Fruit fly (Drosophila melanogaster) whole organism, embryonic: ENCODE results near the gene CG18766.

ENCODE experiments used
- B-H2 ChIP-seq: fragments of 200-800 bp; sonication (Bioruptor generic); optimal IDR thresholded peaks from 2 replicates; lab custom pipeline; 2018; ENCODE audit warnings: missing biosample characterization, mild to moderate bottlenecking, missing genetic modification characterization
- Blimp-1 ChIP-seq: fragments of 200-800 bp; sonication (Bioruptor generic); optimal IDR thresholded peaks from 3 replicates; lab custom pipeline; 2018; ENCODE audit warnings: missing biosample characterization, missing genetic modification characterization, mild to moderate bottlenecking, moderate library complexity, missing genetic modification reagents
- CG1024 ChIP-seq: fragments of 200-800 bp; sonication (Bioruptor generic); IDR thresholded peaks from 2 replicates; pipeline ENCODE4 v1.3.6; 2022; ENCODE audit warnings: missing biosample characterization, missing genetic modification characterization
- CG11398 ChIP-seq: fragments of 200-800 bp; sonication (Bioruptor generic); optimal IDR thresholded peaks from 2 replicates; lab custom pipeline; 2016; ENCODE audit warnings: missing biosample characterization, missing genetic modification characterization
- CG12155 ChIP-seq: fragments of 200-800 bp; sonication (Bioruptor generic); optimal IDR thresholded peaks from 3 replicates; lab custom pipeline; 2016; ENCODE audit warnings: missing biosample characterization, missing genetic modification characterization
- CG12236 ChIP-seq: fragments of 200-800 bp; sonication (Bioruptor generic); optimal IDR thresholded peaks from 2 replicates; lab custom pipeline; 2016; ENCODE audit warnings: missing biosample characterization, missing genetic modification characterization
- CG13424 ChIP-seq: fragments of 200-800 bp; sonication (Bioruptor generic); optimal IDR thresholded peaks from 2 replicates; lab custom pipeline; 2019; ENCODE audit warnings: missing biosample characterization, mild to moderate bottlenecking, missing genetic modification characterization, moderate library complexity
- CG13624 ChIP-seq: fragments of 200-800 bp; sonication (Bioruptor generic); optimal IDR thresholded peaks from 2 replicates; lab custom pipeline; 2016; ENCODE audit warnings: missing biosample characterization, missing genetic modification characterization
- CG14710 ChIP-seq: fragments of 200-800 bp; sonication (Bioruptor generic); optimal IDR thresholded peaks from 3 replicates; lab custom pipeline; 2019; ENCODE audit warnings: missing biosample characterization, mild to moderate bottlenecking, missing genetic modification characterization, moderate library complexity
- CG14860 ChIP-seq: fragments of 200-800 bp; sonication (Bioruptor generic); IDR thresholded peaks from 3 replicates; pipeline ENCODE4 v1.3.6; 2022; ENCODE audit warnings: missing biosample characterization, missing genetic modification characterization; ENCODE audit not compliant: partially characterized antibody
- CG16863 ChIP-seq: fragments of 200-800 bp; sonication (Bioruptor generic); optimal IDR thresholded peaks from 3 replicates; lab custom pipeline; 2016; ENCODE audit warnings: missing biosample characterization, missing genetic modification characterization
- CG17568 ChIP-seq: fragments of 200-800 bp; sonication (Bioruptor generic); optimal IDR thresholded peaks from 2 replicates; lab custom pipeline; 2018; ENCODE audit warnings: missing biosample characterization, mild to moderate bottlenecking, missing genetic modification characterization, moderate library complexity
- CG17802 ChIP-seq: fragments of 200-800 bp; sonication (Bioruptor generic); optimal IDR thresholded peaks from 2 replicates; lab custom pipeline; 2018; ENCODE audit warnings: missing biosample characterization, mild to moderate bottlenecking, missing genetic modification characterization, moderate library complexity
- CG18011 ChIP-seq: fragments of 200-800 bp; sonication (Bioruptor generic); optimal IDR thresholded peaks from 2 replicates; lab custom pipeline; 2017; ENCODE audit warnings: missing biosample characterization, missing genetic modification characterization, mild to moderate bottlenecking, moderate library complexity, missing genotype
- CG2129 ChIP-seq: fragments of 200-800 bp; sonication (Bioruptor generic); IDR thresholded peaks from 2 replicates; pipeline ENCODE4 v1.3.6; 2022; ENCODE audit warnings: missing biosample characterization, missing genetic modification characterization; ENCODE audit not compliant: partially characterized antibody
- CG3281 ChIP-seq: fragments of 200-800 bp; sonication (Bioruptor generic); optimal IDR thresholded peaks from 3 replicates; lab custom pipeline; 2017; ENCODE audit warnings: missing biosample characterization, mild to moderate bottlenecking, missing genetic modification characterization
- CG7556 ChIP-seq: fragments of 200-800 bp; sonication (Bioruptor generic); optimal IDR thresholded peaks from 2 replicates; lab custom pipeline; 2017; ENCODE audit warnings: missing biosample characterization, mild to moderate bottlenecking, missing genetic modification characterization
- CG7786 ChIP-seq: fragments of 200-800 bp; sonication (Bioruptor generic); optimal IDR thresholded peaks from 2 replicates; lab custom pipeline; 2016; ENCODE audit warnings: missing biosample characterization, missing genetic modification characterization
- CG8281 ChIP-seq: fragments of 200-800 bp; sonication (Bioruptor generic); optimal IDR thresholded peaks from 2 replicates; lab custom pipeline; 2018; ENCODE audit warnings: missing biosample characterization, mild to moderate bottlenecking, missing genetic modification characterization, moderate library complexity
- CG8765 ChIP-seq: fragments of 200-800 bp; sonication (Bioruptor generic); IDR thresholded peaks from 2 replicates; pipeline ENCODE4 v1.3.6; 2022; ENCODE audit warnings: missing biosample characterization, missing genetic modification characterization
- CG9215 ChIP-seq: fragments of 200-800 bp; sonication (Bioruptor generic); IDR thresholded peaks from 2 replicates; pipeline ENCODE4 v1.3.6; 2022; ENCODE audit warnings: missing biosample characterization, missing genetic modification characterization
- CTCF ChIP-seq: fragments of 200-800 bp; sonication (Bioruptor generic); optimal IDR thresholded peaks from 2 replicates; lab custom pipeline; 2017; ENCODE audit warnings: missing biosample characterization, mild to moderate bottlenecking, missing genetic modification characterization, moderate library complexity
- D19B ChIP-seq: fragments of 200-800 bp; sonication (Bioruptor generic); optimal IDR thresholded peaks from 2 replicates; lab custom pipeline; 2017; ENCODE audit warnings: missing biosample characterization, mild to moderate bottlenecking, missing genetic modification characterization
- E2f1 ChIP-seq: fragments of 200-800 bp; sonication (Bioruptor generic); IDR thresholded peaks from 2 replicates; pipeline ENCODE4 v1.3.6; 2022; ENCODE audit warnings: missing biosample characterization, missing genetic modification characterization
- E2f2 ChIP-seq: fragments of 200-800 bp; sonication (Bioruptor generic); IDR thresholded peaks from 2 replicates; pipeline ENCODE4 v1.3.6; 2022; ENCODE audit warnings: missing biosample characterization, missing genetic modification characterization
- H2.0 ChIP-seq: fragments of 200-800 bp; sonication (Bioruptor generic); IDR thresholded peaks from 2 replicates; pipeline ENCODE4 v1.3.6; 2022; ENCODE audit warnings: missing biosample characterization, missing genetic modification characterization
- HmgD ChIP-seq: fragments of 200-800 bp; sonication (Bioruptor generic); optimal IDR thresholded peaks from 3 replicates; lab custom pipeline; 2016; ENCODE audit warnings: missing biosample characterization, missing genetic modification characterization
- HmgZ ChIP-seq: fragments of 200-800 bp; sonication (Bioruptor generic); optimal IDR thresholded peaks from 2 replicates; lab custom pipeline; 2018; ENCODE audit warnings: missing biosample characterization, mild to moderate bottlenecking, missing genetic modification characterization
- Hr3 ChIP-seq: fragments of 200-800 bp; sonication (Bioruptor generic); optimal IDR thresholded peaks from 3 replicates; lab custom pipeline; 2016; ENCODE audit warnings: missing biosample characterization, missing genetic modification characterization
- Ptx1 ChIP-seq: fragments of 200-800 bp; sonication (Bioruptor generic); IDR thresholded peaks from 2 replicates; pipeline ENCODE4 v1.3.6; 2022; ENCODE audit warnings: missing biosample characterization, missing genetic modification characterization
- Scr ChIP-seq: fragments of 200-800 bp; sonication (Bioruptor generic); IDR thresholded peaks from 2 replicates; pipeline ENCODE4 v1.3.6; 2022; ENCODE audit warnings: missing biosample characterization, missing genetic modification characterization; ENCODE audit not compliant: partially characterized antibody
- Sin3A ChIP-seq: fragments of >200 bp; optimal IDR thresholded peaks from 2 replicates; lab custom pipeline; 2018
- Sry-β ChIP-seq: fragments of 200-800 bp; sonication (Bioruptor generic); optimal IDR thresholded peaks from 2 replicates; lab custom pipeline; 2018; ENCODE audit warnings: missing biosample characterization, mild to moderate bottlenecking, missing genetic modification characterization, moderate library complexity
- Stat92E ChIP-seq, 3 experiments: fragments of >200 bp in 2 of 3; fragments of 200-800 bp in 1 of 3; sonication (Bioruptor generic) in 1 of 3; optimal IDR thresholded peaks; 2 replicates each; lab custom pipeline; 2017 to 2019; ENCODE audit warnings: missing biosample characterization in 3 of 3, missing genetic modification characterization in 3 of 3, mild to moderate bottlenecking in 1 of 3, moderate library complexity in 1 of 3
- TFAM ChIP-seq: fragments of 200-800 bp; sonication (Bioruptor generic); optimal IDR thresholded peaks from 2 replicates; lab custom pipeline; 2017; ENCODE audit warnings: missing biosample characterization, missing genetic modification characterization, inconsistent platforms
- Usf ChIP-seq: fragments of 200-800 bp; sonication (Bioruptor generic); optimal IDR thresholded peaks from 2 replicates; lab custom pipeline; 2017; ENCODE audit warnings: missing genotype, missing biosample characterization, missing genetic modification characterization
- abd-A ChIP-seq: fragments of 200-800 bp; sonication (Bioruptor generic); optimal IDR thresholded peaks from 3 replicates; lab custom pipeline; 2019; ENCODE audit warnings: missing biosample characterization, mild to moderate bottlenecking, missing genetic modification characterization, moderate library complexity
- amos ChIP-seq: fragments of 200-800 bp; sonication (Bioruptor generic); IDR thresholded peaks from 2 replicates; pipeline ENCODE4 v1.3.6; 2022; ENCODE audit warnings: missing biosample characterization, missing genetic modification characterization; ENCODE audit not compliant: partially characterized antibody
- bbx ChIP-seq: fragments of 200-800 bp; sonication (Bioruptor generic); IDR thresholded peaks from 2 replicates; pipeline ENCODE4 v1.3.6; 2022; ENCODE audit warnings: missing biosample characterization, missing genetic modification characterization; ENCODE audit not compliant: partially characterized antibody
- danr ChIP-seq: fragments of 200-800 bp; sonication (Bioruptor generic); IDR thresholded peaks from 2 replicates; pipeline ENCODE4 v1.3.6; 2022; ENCODE audit warnings: missing biosample characterization, missing genetic modification characterization
- dmrt99B ChIP-seq: fragments of 200-800 bp; sonication (Bioruptor generic); optimal IDR thresholded peaks from 2 replicates; lab custom pipeline; 2018; ENCODE audit warnings: missing biosample characterization, mild to moderate bottlenecking, missing genetic modification characterization, moderate library complexity
- gsb-n ChIP-seq: fragments of 200-800 bp; sonication (Bioruptor generic); optimal IDR thresholded peaks from 3 replicates; lab custom pipeline; 2018; ENCODE audit warnings: missing biosample characterization, mild to moderate bottlenecking, missing genetic modification characterization
- gt ChIP-seq: fragments of 200-800 bp; sonication (Bioruptor generic); IDR thresholded peaks from 2 replicates; pipeline ENCODE4 v1.3.6; 2022; ENCODE audit warnings: missing biosample characterization, missing genetic modification characterization
- insv ChIP-seq, 2 experiments: fragments of 200-800 bp; sonication (Bioruptor generic); optimal IDR thresholded peaks; 3 replicates each; lab custom pipeline; 2016 to 2018; ENCODE audit warnings: missing biosample characterization in 2 of 2, missing genetic modification characterization in 2 of 2
- salm ChIP-seq: fragments of 200-800 bp; sonication (Bioruptor generic); optimal IDR thresholded peaks from 2 replicates; lab custom pipeline; 2018; ENCODE audit warnings: missing biosample characterization, mild to moderate bottlenecking, missing genetic modification characterization
- sc ChIP-seq, 3 experiments: fragments of >200 bp in 2 of 3; fragments of 200-800 bp in 1 of 3; sonication (Bioruptor generic) in 1 of 3; optimal IDR thresholded peaks; 2 replicates in 2 of 3; 3 replicates in 1 of 3; lab custom pipeline; 2017; ENCODE audit warnings: mild to moderate bottlenecking in 1 of 3, missing biosample characterization in 1 of 3, missing genetic modification characterization in 1 of 3, missing genetic modification reagents in 1 of 3
- scrt ChIP-seq: fragments of 200-800 bp; sonication (Bioruptor generic); optimal IDR thresholded peaks from 2 replicates; lab custom pipeline; 2018; ENCODE audit warnings: missing biosample characterization, mild to moderate bottlenecking, missing genetic modification characterization, moderate library complexity
- sima ChIP-seq: fragments of 200-800 bp; sonication (Bioruptor generic); optimal IDR thresholded peaks from 2 replicates; lab custom pipeline; 2016; ENCODE audit warnings: missing biosample characterization, missing genetic modification characterization
- slp2 ChIP-seq: fragments of 200-800 bp; sonication (Bioruptor generic); optimal IDR thresholded peaks from 2 replicates; lab custom pipeline; 2016; ENCODE audit warnings: missing biosample characterization, missing genetic modification characterization
- stwl ChIP-seq: fragments of 200-800 bp; sonication (Bioruptor generic); optimal IDR thresholded peaks from 3 replicates; lab custom pipeline; 2018; ENCODE audit warnings: missing biosample characterization, mild to moderate bottlenecking, missing genetic modification characterization, moderate library complexity

Gene CG18766

DNA sequence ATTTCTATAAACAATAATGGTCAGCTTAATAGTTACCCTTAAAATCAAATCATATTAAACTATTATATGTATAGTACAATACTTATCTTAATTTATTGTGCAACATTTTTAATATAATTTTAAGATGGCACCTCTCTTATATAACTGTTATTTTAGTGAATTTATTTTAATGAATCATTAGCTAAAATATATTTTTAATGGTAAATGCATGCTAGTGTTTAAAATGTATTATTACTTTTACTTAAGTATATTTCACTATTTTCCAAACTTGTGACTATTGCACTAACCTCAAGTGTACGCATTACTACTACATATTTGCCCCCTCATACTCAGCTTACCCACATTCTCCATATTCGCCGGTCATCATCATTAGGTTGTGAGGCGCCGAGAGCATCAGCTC is 1.2 kb upstream of the CG18766 start (continued):
- TF ChIP-seq CG14710 (tag; lab: Kevin White, UChicago): peak; percentile 92
- TF ChIP-seq CG11398 (GFP tag; lab: Kevin White, UChicago): no peak
- no peak for TF ChIP-seq gt
- no peak for TF ChIP-seq CG16863 (GFP tag; lab: Kevin White, UChicago)
- peak; percentile 64 for TF ChIP-seq scrt (GFP tag; lab: Kevin White, UChicago)
- peak; percentile 46 for TF ChIP-seq CG12155 (GFP tag; lab: Kevin White, UChicago)
- TF ChIP-seq HmgZ: peak; percentile 61
- peak; percentile 57 for TF ChIP-seq CG8281
- peak; percentile 92 for TF ChIP-seq gsb-n (tag; lab: Kevin White, UChicago)
- TF ChIP-seq bbx (GFP tag; lab: Robert Waterston, UW): no peak
- no peak for TF ChIP-seq sc (optimal IDR thresholded peaks at IDR 0.05; lab: Kevin White, UChicago)
- TF ChIP-seq sc (GFP tag; optimal IDR thresholded peaks at IDR 0.05; lab: Kevin White, UChicago): peak; percentile 39
- TF ChIP-seq slp2: no peak
- no peak for TF ChIP-seq danr (GFP tag; lab: Robert Waterston, UW)
- TF ChIP-seq CG8765 (GFP tag; lab: Robert Waterston, UW): no peak
- peak; percentile 62 for TF ChIP-seq abd-A (tag; lab: Kevin White, UChicago)
- TF ChIP-seq Sry-β (GFP tag; lab: Kevin White, UChicago): no peak
- peak; percentile 19 for TF ChIP-seq CTCF (GFP tag; lab: Kevin White, UChicago)
- TF ChIP-seq salm (tag; lab: Kevin White, UChicago): peak; percentile 82
- TF ChIP-seq E2f1 (GFP tag; lab: Robert Waterston, UW): peak; percentile 57; the same call in 1 of the 2 replicates
- TF ChIP-seq Ptx1: peak; percentile 69
- TF ChIP-seq dmrt99B (tag; lab: Kevin White, UChicago): peak; percentile 92
- TF ChIP-seq CG3281: peak; percentile 84
- TF ChIP-seq CG14860: no peak
- no peak for TF ChIP-seq sima (GFP tag; lab: Kevin White, UChicago)
- TF ChIP-seq CG2129: no peak
- peak; percentile 12 for TF ChIP-seq TFAM (GFP tag; lab: Kevin White, UChicago)
- TF ChIP-seq amos (GFP tag; lab: Robert Waterston, UW): no peak
- TF ChIP-seq Stat92E (GFP tag; optimal IDR thresholded peaks at IDR 0.05; lab: Kevin White, UChicago): peak in 1 of 3 experiments; percentile 44
- no peak for TF ChIP-seq CG7786
- TF ChIP-seq CG17568 (GFP tag; lab: Kevin White, UChicago): no peak
- no peak for TF ChIP-seq insv (GFP tag; optimal IDR thresholded peaks at IDR 0.05; lab: Kevin White, UChicago)
- TF ChIP-seq H2.0 (GFP tag; lab: Robert Waterston, UW): peak; percentile 58
- TF ChIP-seq B-H2 (GFP tag; lab: Kevin White, UChicago): peak; percentile 46
- no peak for TF ChIP-seq HmgD (GFP tag; lab: Kevin White, UChicago)
- no peak for TF ChIP-seq Usf (GFP tag; lab: Kevin White, UChicago)
- TF ChIP-seq CG13624 (GFP tag; lab: Kevin White, UChicago): no peak
- no peak for TF ChIP-seq Scr
- TF ChIP-seq CG13424: peak; percentile 93
- TF ChIP-seq CG1024 (GFP tag; lab: Robert Waterston, UW): peak; percentile 45; the same call in 1 of the 2 replicates
- TF ChIP-seq D19B: peak; percentile 10
- TF ChIP-seq CG18011 (GFP tag; lab: Kevin White, UChicago): no peak
- no peak for TF ChIP-seq CG12236 (GFP tag; lab: Kevin White, UChicago)
- TF ChIP-seq CG9215: 0 out of 2 replicates have a peak, but pooled peaks have one; percentile 19
- peak; percentile 41; the same call in 1 of the 2 replicates for TF ChIP-seq E2f2
- TF ChIP-seq CG7556: peak; percentile 86
- TF ChIP-seq CG17802: no peak
- no peak for TF ChIP-seq Sin3A (lab: Kevin White, UChicago)
- TF ChIP-seq Hr3 (GFP tag; lab: Kevin White, UChicago): peak; percentile 68
- no peak for TF ChIP-seq stwl (tag; lab: Kevin White, UChicago)
- peak; percentile 88 for TF ChIP-seq Blimp-1 (GFP tag; lab: Kevin White, UChicago)
